Fruit fly (Drosophila melanogaster) whole organism, embryonic: ENCODE results near the gene CG15517.
A peak's percentile ranks its signal among the peaks of the same experiment; 100 is the strongest.

ENCODE experiments used
- Ada2b ChIP-seq: fragments of 200-800 bp; sonication (Bioruptor generic); IDR thresholded peaks from 2 replicates; pipeline ENCODE4 v1.3.6; 2022; ENCODE audit warnings: missing biosample characterization, missing genetic modification characterization
- CG10209 ChIP-seq: fragments of 200-800 bp; sonication (Bioruptor generic); optimal IDR thresholded peaks from 3 replicates; lab custom pipeline; 2017; ENCODE audit warnings: missing biosample characterization, mild to moderate bottlenecking, missing genetic modification characterization, missing genetic modification reagents
- CG10462 ChIP-seq: fragments of 200-800 bp; sonication (Bioruptor generic); optimal IDR thresholded peaks from 2 replicates; lab custom pipeline; 2016; ENCODE audit warnings: missing biosample characterization, missing genetic modification characterization
- CG10543 ChIP-seq: fragments of 200-800 bp; sonication (Bioruptor generic); optimal IDR thresholded peaks from 3 replicates; lab custom pipeline; 2017; ENCODE audit warnings: missing biosample characterization, mild to moderate bottlenecking, missing genetic modification characterization, moderate library complexity
- CG1233 ChIP-seq: fragments of 200-800 bp; sonication (Bioruptor generic); optimal IDR thresholded peaks from 4 replicates; lab custom pipeline; 2018; ENCODE audit warnings: missing biosample characterization, mild to moderate bottlenecking, missing genetic modification characterization
- CG1647 ChIP-seq: fragments of 200-800 bp; sonication (Bioruptor generic); optimal IDR thresholded peaks from 3 replicates; lab custom pipeline; 2016; ENCODE audit warnings: missing biosample characterization, missing genetic modification characterization
- CG17186 ChIP-seq: fragments of 200-800 bp; sonication (Bioruptor generic); optimal IDR thresholded peaks from 3 replicates; lab custom pipeline; 2017; ENCODE audit warnings: missing biosample characterization, missing genetic modification reagents, missing genetic modification characterization
- CG17328 ChIP-seq: fragments of 200-800 bp; sonication (Bioruptor generic); IDR thresholded peaks from 2 replicates; pipeline ENCODE4 v1.3.6; 2022; ENCODE audit warnings: missing biosample characterization, missing genetic modification characterization
- CG2199 ChIP-seq: fragments of 200-800 bp; sonication (Bioruptor generic); IDR thresholded peaks from 3 replicates; pipeline ENCODE4 v1.3.6; 2022; ENCODE audit warnings: missing biosample characterization, missing genetic modification characterization
- CG2889 ChIP-seq: fragments of 200-800 bp; sonication (Bioruptor generic); IDR thresholded peaks from 3 replicates; pipeline ENCODE4 v1.3.6; 2022; ENCODE audit warnings: missing biosample characterization, missing genetic modification characterization
- CG30020 ChIP-seq: fragments of 200-800 bp; optimal IDR thresholded peaks from 2 replicates; lab custom pipeline; 2019; ENCODE audit warnings: missing biosample characterization, mild to moderate bottlenecking, missing genetic modification characterization, moderate library complexity
- CG31365 ChIP-seq: fragments of 200-800 bp; sonication (Bioruptor generic); optimal IDR thresholded peaks from 2 replicates; lab custom pipeline; 2018; ENCODE audit warnings: missing biosample characterization, mild to moderate bottlenecking, missing genetic modification characterization
- CG3847 ChIP-seq: fragments of 200-800 bp; sonication (Bioruptor generic); IDR thresholded peaks from 2 replicates; pipeline ENCODE4 v1.3.6; 2022; ENCODE audit warnings: missing biosample characterization, missing genetic modification characterization
- CG4404 ChIP-seq: fragments of 200-800 bp; sonication (Bioruptor generic); IDR thresholded peaks from 2 replicates; pipeline ENCODE4 v1.3.6; 2022; ENCODE audit warnings: missing biosample characterization, missing genetic modification characterization
- CG4424 ChIP-seq: fragments of 200-800 bp; sonication (Bioruptor generic); optimal IDR thresholded peaks from 3 replicates; lab custom pipeline; 2016; ENCODE audit warnings: missing biosample characterization, missing genetic modification characterization
- CG4617 ChIP-seq: fragments of 200-800 bp; sonication (Bioruptor generic); optimal IDR thresholded peaks from 3 replicates; lab custom pipeline; 2016; ENCODE audit warnings: missing biosample characterization, missing genetic modification characterization, borderline replicate concordance
- CG4707 ChIP-seq: fragments of 200-800 bp; sonication (Bioruptor generic); optimal IDR thresholded peaks from 2 replicates; lab custom pipeline; 2018; ENCODE audit warnings: missing biosample characterization, mild to moderate bottlenecking, missing genetic modification characterization, moderate library complexity
- CG5953 ChIP-seq: fragments of 200-800 bp; sonication (Bioruptor generic); IDR thresholded peaks from 2 replicates; pipeline ENCODE4 v1.3.6; 2022; ENCODE audit warnings: missing biosample characterization, missing genetic modification characterization
- CG6654 ChIP-seq: fragments of 200-800 bp; sonication (Bioruptor generic); optimal IDR thresholded peaks from 2 replicates; lab custom pipeline; 2017; ENCODE audit warnings: missing biosample characterization, mild to moderate bottlenecking, missing genetic modification characterization
- CG6813 ChIP-seq: fragments of 200-800 bp; sonication (Bioruptor generic); optimal IDR thresholded peaks from 2 replicates; lab custom pipeline; 2017; ENCODE audit warnings: missing biosample characterization, missing genetic modification characterization, mild to moderate bottlenecking, moderate library complexity, missing genetic modification reagents
- CG8944 ChIP-seq: fragments of 200-800 bp; sonication (Bioruptor generic); optimal IDR thresholded peaks from 3 replicates; lab custom pipeline; 2016; ENCODE audit warnings: missing biosample characterization, missing genetic modification characterization
- Camta ChIP-seq: fragments of 200-800 bp; sonication (Bioruptor generic); optimal IDR thresholded peaks from 2 replicates; lab custom pipeline; 2016; ENCODE audit warnings: missing biosample characterization, missing genetic modification characterization
- D ChIP-seq, 2 experiments: fragments of 200-800 bp in 1 of 2; fragments of >200 bp in 1 of 2; sonication (Bioruptor generic) in 1 of 2; optimal IDR thresholded peaks; 2 replicates in 1 of 2; 3 replicates in 1 of 2; lab custom pipeline; 2017; ENCODE audit warnings: mild to moderate bottlenecking in 1 of 2, missing biosample characterization in 1 of 2, missing genetic modification characterization in 1 of 2, missing genetic modification reagents in 1 of 2
- D19A ChIP-seq: fragments of 200-800 bp; optimal IDR thresholded peaks from 3 replicates; lab custom pipeline; 2019; ENCODE audit warnings: missing biosample characterization, mild to moderate bottlenecking, missing genetic modification characterization, moderate library complexity
- HLHmδ ChIP-seq: fragments of 200-800 bp; sonication (Bioruptor generic); optimal IDR thresholded peaks from 2 replicates; lab custom pipeline; 2018; ENCODE audit warnings: missing biosample characterization, mild to moderate bottlenecking, missing genetic modification characterization, moderate library complexity
- Kr ChIP-seq: fragments of 200-800 bp; sonication (Bioruptor generic); optimal IDR thresholded peaks from 2 replicates; lab custom pipeline; 2017; ENCODE audit warnings: missing biosample characterization, mild to moderate bottlenecking, missing genetic modification characterization
- MBD-R2 ChIP-seq: fragments of 200-800 bp; sonication (Bioruptor generic); IDR thresholded peaks from 2 replicates; pipeline ENCODE4 v1.3.6; 2022; ENCODE audit warnings: missing biosample characterization, missing genetic modification characterization
- Meics ChIP-seq: fragments of 200-800 bp; sonication (Bioruptor generic); optimal IDR thresholded peaks from 2 replicates; lab custom pipeline; 2017; ENCODE audit warnings: missing biosample characterization, mild to moderate bottlenecking, missing genetic modification characterization
- NC2α ChIP-seq: fragments of 200-800 bp; sonication (Bioruptor generic); optimal IDR thresholded peaks from 2 replicates; lab custom pipeline; 2016; ENCODE audit warnings: missing biosample characterization, missing genetic modification characterization
- Nf-YA ChIP-seq: fragments of 200-800 bp; sonication (Bioruptor generic); IDR thresholded peaks from 2 replicates; pipeline ENCODE4 v1.3.6; 2022; ENCODE audit warnings: missing biosample characterization, missing genetic modification characterization
- NfI ChIP-seq: fragments of 200-800 bp; sonication (Bioruptor generic); optimal IDR thresholded peaks from 3 replicates; lab custom pipeline; 2018; ENCODE audit warnings: missing biosample characterization, mild to moderate bottlenecking, missing genetic modification characterization, moderate library complexity
- Rx ChIP-seq: fragments of 200-800 bp; sonication (Bioruptor generic); IDR thresholded peaks from 2 replicates; pipeline ENCODE4 v1.3.6; 2022; ENCODE audit warnings: missing biosample characterization, missing genetic modification characterization
- Vsx1 ChIP-seq: fragments of 200-800 bp; sonication (Bioruptor generic); optimal IDR thresholded peaks from 2 replicates; lab custom pipeline; 2017; ENCODE audit warnings: missing biosample characterization, mild to moderate bottlenecking, missing genetic modification characterization, missing genetic modification reagents
- bab2 ChIP-seq: fragments of 200-800 bp; sonication (Bioruptor generic); optimal IDR thresholded peaks from 2 replicates; lab custom pipeline; 2016; ENCODE audit warnings: missing biosample characterization, missing genetic modification characterization
- br ChIP-seq: fragments of >200 bp; optimal IDR thresholded peaks from 2 replicates; lab custom pipeline; 2017
- btn ChIP-seq: fragments of 200-800 bp; sonication (Bioruptor generic); optimal IDR thresholded peaks from 2 replicates; lab custom pipeline; 2016; ENCODE audit warnings: missing biosample characterization, missing genetic modification characterization
- crc ChIP-seq: fragments of 200-800 bp; sonication (Bioruptor generic); optimal IDR thresholded peaks from 2 replicates; lab custom pipeline; 2016; ENCODE audit warnings: missing biosample characterization, missing genetic modification characterization
- da ChIP-seq: fragments of 200-800 bp; sonication (Bioruptor generic); optimal IDR thresholded peaks from 2 replicates; lab custom pipeline; 2016; ENCODE audit warnings: missing biosample characterization, missing genetic modification characterization
- dmrt11E ChIP-seq: fragments of 200-800 bp; sonication (Bioruptor generic); optimal IDR thresholded peaks from 3 replicates; lab custom pipeline; 2018; ENCODE audit warnings: missing biosample characterization, mild to moderate bottlenecking, missing genetic modification characterization, moderate library complexity
- ems ChIP-seq: fragments of 200-800 bp; sonication (Bioruptor generic); optimal IDR thresholded peaks from 3 replicates; lab custom pipeline; 2016; ENCODE audit warnings: missing biosample characterization, missing genetic modification characterization
- gcm ChIP-seq: fragments of 200-800 bp; sonication (Bioruptor generic); optimal IDR thresholded peaks from 2 replicates; lab custom pipeline; 2019; ENCODE audit warnings: missing biosample characterization, mild to moderate bottlenecking, missing genetic modification characterization, moderate library complexity
- hbn ChIP-seq: fragments of 200-800 bp; sonication (Bioruptor generic); IDR thresholded peaks from 2 replicates; pipeline ENCODE4 v1.3.6; 2022; ENCODE audit warnings: missing biosample characterization, missing genetic modification characterization; ENCODE audit not compliant: partially characterized antibody
- mirr ChIP-seq: fragments of 200-800 bp; sonication (Bioruptor generic); optimal IDR thresholded peaks from 3 replicates; lab custom pipeline; 2018; ENCODE audit warnings: missing biosample characterization, mild to moderate bottlenecking, missing genetic modification characterization
- nmo ChIP-seq: fragments of 200-800 bp; sonication (Bioruptor generic); optimal IDR thresholded peaks from 2 replicates; lab custom pipeline; 2018; ENCODE audit warnings: missing biosample characterization, mild to moderate bottlenecking, missing genetic modification characterization, moderate library complexity
- org-1 ChIP-seq: fragments of 200-800 bp; sonication (Bioruptor generic); optimal IDR thresholded peaks from 2 replicates; lab custom pipeline; 2017; ENCODE audit warnings: missing biosample characterization, missing genetic modification characterization
- schlank ChIP-seq: fragments of 200-800 bp; sonication (Bioruptor generic); optimal IDR thresholded peaks from 2 replicates; lab custom pipeline; 2018; ENCODE audit warnings: missing biosample characterization, mild to moderate bottlenecking, missing genetic modification characterization
- sens-2 ChIP-seq: fragments of 200-800 bp; sonication (Bioruptor generic); IDR thresholded peaks from 2 replicates; pipeline ENCODE4 v1.3.6; 2022; ENCODE audit warnings: missing biosample characterization, missing genetic modification characterization
- yki ChIP-seq: fragments of >200 bp; optimal IDR thresholded peaks from 3 replicates; lab custom pipeline; 2018
- zen ChIP-seq: fragments of 200-800 bp; sonication (Bioruptor generic); optimal IDR thresholded peaks from 3 replicates; lab custom pipeline; 2018; ENCODE audit warnings: missing biosample characterization, mild to moderate bottlenecking, missing genetic modification characterization, moderate library complexity

Gene CG15517

dm6 chr3R:29861432-29862249 is 42.0 kb downstream of the CG15517 start, which contains the start of the genes CG15514 and RpS8 (continued):
- no peak for TF ChIP-seq Nf-YA (GFP tag; lab: Robert Waterston, UW)
- TF ChIP-seq CG6654 (GFP tag; lab: Kevin White, UChicago) = peak; percentile 19
- no peak for TF ChIP-seq yki
- no peak for TF ChIP-seq hbn
- no peak for TF ChIP-seq CG2889 (GFP tag; lab: Robert Waterston, UW)
- TF ChIP-seq CG10209 (GFP tag; lab: Kevin White, UChicago) = peak; percentile 66
- peak; percentile 61 for TF ChIP-seq Kr (GFP tag; lab: Kevin White, UChicago)
- TF ChIP-seq dmrt11E (tag; lab: Kevin White, UChicago) = peak; percentile 57
- peak; percentile 44 for TF ChIP-seq org-1 (GFP tag; lab: Kevin White, UChicago)
- TF ChIP-seq CG8944 (GFP tag; lab: Kevin White, UChicago) = no peak
- peak; percentile 59 for TF ChIP-seq zen (tag; lab: Kevin White, UChicago)
- no peak for TF ChIP-seq CG2199 (GFP tag; lab: Robert Waterston, UW)
- TF ChIP-seq Vsx1 (GFP tag; lab: Kevin White, UChicago) = no peak
- TF ChIP-seq CG6813 (GFP tag; lab: Kevin White, UChicago) = peak; percentile 49
- no peak for TF ChIP-seq crc (GFP tag; lab: Kevin White, UChicago)
- peak; percentile 73 for TF ChIP-seq mirr (GFP tag; lab: Kevin White, UChicago)
- TF ChIP-seq btn = no peak
- peak; percentile 74 for TF ChIP-seq NfI (GFP tag; lab: Kevin White, UChicago)
- TF ChIP-seq HLHmδ (GFP tag; lab: Kevin White, UChicago) = peak; percentile 69
- TF ChIP-seq D (optimal IDR thresholded peaks at IDR 0.05; lab: Kevin White, UChicago) = no peak
- peak; percentile 29 for TF ChIP-seq D (GFP tag; optimal IDR thresholded peaks at IDR 0.05; lab: Kevin White, UChicago)
- TF ChIP-seq CG30020 (tag; lab: Kevin White, UChicago) = peak; percentile 72
- peak; percentile 34 for TF ChIP-seq CG4707 (GFP tag; lab: Kevin White, UChicago)
- peak; percentile 82 for TF ChIP-seq Meics (GFP tag; lab: Kevin White, UChicago)
- TF ChIP-seq nmo (GFP tag; lab: Kevin White, UChicago) = peak; percentile 77
- peak; percentile 65 for TF ChIP-seq CG1233 (GFP tag; lab: Kevin White, UChicago)
- TF ChIP-seq CG10543 = peak; percentile 87
- no peak for TF ChIP-seq sens-2
- TF ChIP-seq D19A (tag; lab: Kevin White, UChicago) = peak; percentile 66
- TF ChIP-seq Ada2b = no peak
- peak; percentile 24 for TF ChIP-seq CG10462 (GFP tag; lab: Kevin White, UChicago)
- peak; percentile 41 for TF ChIP-seq schlank (tag; lab: Kevin White, UChicago)
- TF ChIP-seq bab2 (GFP tag; lab: Kevin White, UChicago) = peak; percentile 13
- no peak for TF ChIP-seq CG1647 (GFP tag; lab: Kevin White, UChicago)
- peak; percentile 100 for TF ChIP-seq CG17186 (GFP tag; lab: Kevin White, UChicago)
- peak; percentile 42; the same call in 1 of the 2 replicates for TF ChIP-seq CG5953
- TF ChIP-seq NC2α (GFP tag; lab: Kevin White, UChicago) = no peak
- peak; percentile 42 for TF ChIP-seq CG4424 (GFP tag; lab: Kevin White, UChicago)
- peak; percentile 55 for TF ChIP-seq CG4617 (GFP tag; lab: Kevin White, UChicago)
- TF ChIP-seq CG3847 (GFP tag; lab: Robert Waterston, UW) = peak; percentile 46; the same call in 1 of the 2 replicates
- TF ChIP-seq MBD-R2 = peak; percentile 67
- TF ChIP-seq gcm (GFP tag; lab: Kevin White, UChicago) = peak; percentile 38
- peak; percentile 34 for TF ChIP-seq CG31365 (tag; lab: Kevin White, UChicago)
- peak; percentile 24; the same call in 1 of the 2 replicates for TF ChIP-seq Rx (GFP tag; lab: Robert Waterston, UW)
- TF ChIP-seq CG4404 (GFP tag; lab: Robert Waterston, UW) = no peak
- TF ChIP-seq Camta (GFP tag; lab: Kevin White, UChicago) = peak; percentile 24
- peak; percentile 41 for TF ChIP-seq da (GFP tag; lab: Kevin White, UChicago)
- TF ChIP-seq CG17328 (GFP tag; lab: Robert Waterston, UW) = 0 out of 2 replicates have a peak, but pooled peaks have one; percentile 30
- no peak for TF ChIP-seq br (lab: Kevin White, UChicago)
- TF ChIP-seq ems (GFP tag; lab: Kevin White, UChicago) = no peak
